Worm (Caenorhabditis elegans): Measurements from ENCODE around the gene ced-3.

DNA sequence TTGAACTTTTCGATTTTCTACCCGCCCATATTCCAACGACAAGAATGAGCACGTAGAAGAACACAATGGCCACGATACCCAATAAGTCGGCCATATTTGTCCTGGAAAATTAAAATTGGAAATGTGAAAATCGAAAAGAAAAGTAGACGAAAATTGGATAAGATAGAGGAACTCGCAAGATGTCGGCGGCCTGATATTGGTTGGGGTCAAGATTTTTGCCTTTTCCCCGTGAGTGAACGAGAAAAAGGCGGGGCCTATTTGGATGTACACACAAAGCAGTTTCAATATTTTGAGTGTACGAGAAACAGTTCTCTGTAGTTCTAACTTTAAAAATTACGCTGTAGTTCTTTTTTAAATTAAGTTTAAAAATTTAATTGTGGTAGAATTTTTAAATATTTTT lies 10.5 kb upstream of the ced-3 start, which contains the start of gene cho-1:
- TF ChIP-seq flt-1 (GFP tag; IDR thresholded peaks at IDR 0.05) (no peak), med-1 (GFP tag; optimal IDR thresholded peaks at IDR 0.05; ENCODE audit: insufficient read depth) (no peak), ref-1 (GFP tag; conservative IDR thresholded peaks at IDR 0.05) (no peak)
